Worm (Caenorhabditis elegans) whole organism, young adult: ENCODE data around the gene str-250.

Source experiments
- B0261.1 ChIP-seq: sonication (generic microtip); optimal IDR thresholded peaks from 2 replicates; lab custom pipeline; 2016; ENCODE audit warnings: mild to moderate bottlenecking, missing genetic modification characterization, moderate library complexity, missing compliant biosample characterization
- B0336.3 ChIP-seq: fragments of 200-800 bp; sonication (Bioruptor generic); IDR thresholded peaks from 2 replicates; pipeline ENCODE4 v1.3.6; 2022; ENCODE audit warnings: missing genetic modification characterization, missing compliant biosample characterization
- C06A6.2 ChIP-seq: fragments of 200-800 bp; sonication (Bioruptor generic); conservative IDR thresholded peaks from 2 replicates; pipeline ENCODE4 v1.3.6; 2022; ENCODE audit warnings: missing genetic modification characterization, missing compliant biosample characterization
- F10E7.11 ChIP-seq: sonication (generic microtip); optimal IDR thresholded peaks from 2 replicates; lab custom pipeline; 2017; ENCODE audit warnings: mild to moderate bottlenecking, missing genetic modification characterization, moderate library complexity, missing compliant biosample characterization
- F22D6.2 ChIP-seq: sonication (generic microtip); optimal IDR thresholded peaks from 2 replicates; lab custom pipeline; 2016; ENCODE audit warnings: mild to moderate bottlenecking, missing genetic modification characterization, missing compliant biosample characterization
- F23B12.7 ChIP-seq: sonication (generic microtip); optimal IDR thresholded peaks from 2 replicates; lab custom pipeline; 2017; ENCODE audit warnings: missing genetic modification characterization, mild to moderate bottlenecking, missing compliant biosample characterization, antibody characterized with exemption, moderate library complexity; ENCODE audit not compliant: insufficient read depth
- F33H1.4 ChIP-seq: fragments of 200-800 bp; sonication (Bioruptor generic); IDR thresholded peaks from 2 replicates; pipeline ENCODE4 v1.3.6; 2022; ENCODE audit warnings: missing genetic modification reagents, missing genetic modification characterization, missing compliant biosample characterization
- F37B4.10 ChIP-seq: fragments of 200-800 bp; sonication (Bioruptor generic); IDR thresholded peaks from 2 replicates; pipeline ENCODE4 v1.3.6; 2022; ENCODE audit warnings: missing genetic modification characterization, missing compliant biosample characterization
- F52B5.7 ChIP-seq: sonication (generic microtip); optimal IDR thresholded peaks from 2 replicates; lab custom pipeline; 2016; ENCODE audit warnings: mild to moderate bottlenecking, missing genetic modification characterization, missing compliant biosample characterization
- F55B11.4 ChIP-seq: sonication (generic microtip); optimal IDR thresholded peaks from 2 replicates; lab custom pipeline; 2016; ENCODE audit warnings: missing compliant biosample characterization, missing genetic modification characterization, borderline replicate concordance; ENCODE audit not compliant: insufficient read depth
- Y53F4B.3 ChIP-seq: fragments of 200-800 bp; sonication (Bioruptor generic); IDR thresholded peaks from 2 replicates; pipeline ENCODE4 v1.3.6; 2022; ENCODE audit warnings: missing genetic modification reagents, missing genetic modification characterization, missing compliant biosample characterization
- Y95B8A.8 ChIP-seq: fragments of 200-800 bp; sonication (Bioruptor generic); IDR thresholded peaks from 2 replicates; pipeline ENCODE4 v1.3.6; 2022; ENCODE audit warnings: missing genetic modification reagents, missing genetic modification characterization, missing compliant biosample characterization
- ama-1 ChIP-seq, 3 experiments: fragments of 150-350 bp in 1 of 3; sonication (generic microtip) in 2 of 3; optimal IDR thresholded peaks; 2 replicates each; lab custom pipeline; 2014 to 2018; ENCODE audit warnings: missing biosample characterization in 2 of 3, missing genetic modification characterization in 2 of 3, missing genetic modification reagents in 2 of 3
- atf-7 ChIP-seq: sonication (generic microtip); optimal IDR thresholded peaks from 2 replicates; lab custom pipeline; 2017; ENCODE audit warnings: mild to moderate bottlenecking, missing genetic modification characterization, missing compliant biosample characterization
- attf-5 ChIP-seq: fragments of 200-800 bp; sonication (Bioruptor generic); optimal IDR thresholded peaks from 2 replicates; lab custom pipeline; 2018; ENCODE audit warnings: mild to moderate bottlenecking, missing genetic modification characterization, missing compliant biosample characterization
- cebp-2 ChIP-seq: fragments of 200-800 bp; sonication (Bioruptor generic); IDR thresholded peaks from 2 replicates; pipeline ENCODE4 v1.3.6; 2022; ENCODE audit warnings: missing genetic modification characterization, missing compliant biosample characterization
- ceh-27 ChIP-seq: fragments of 200-800 bp; sonication (Bioruptor generic); optimal IDR thresholded peaks from 2 replicates; lab custom pipeline; 2018; ENCODE audit warnings: mild to moderate bottlenecking, missing genetic modification characterization, moderate library complexity, missing compliant biosample characterization
- ceh-40 ChIP-seq: fragments of 200-800 bp; sonication (Bioruptor generic); IDR thresholded peaks from 2 replicates; pipeline ENCODE4 v1.3.6; 2022; ENCODE audit warnings: missing genetic modification characterization, missing compliant biosample characterization
- dpff-1 ChIP-seq: sonication (generic microtip); optimal IDR thresholded peaks from 2 replicates; lab custom pipeline; 2017; ENCODE audit warnings: mild to moderate bottlenecking, missing genetic modification characterization, missing compliant biosample characterization
- dpl-1 ChIP-seq: fragments of 150-350 bp; optimal IDR thresholded peaks from 2 replicates; lab custom pipeline; 2014; ENCODE audit warnings: missing biosample characterization, missing genetic modification reagents, missing genetic modification characterization
- efl-1 ChIP-seq: fragments of 150-350 bp; optimal IDR thresholded peaks from 2 replicates; lab custom pipeline; 2014; ENCODE audit warnings: missing biosample characterization, missing genetic modification reagents, missing genetic modification characterization
- egl-44 ChIP-seq: fragments of 200-800 bp; sonication (Bioruptor generic); IDR thresholded peaks from 2 replicates; pipeline ENCODE4 v1.3.6; 2022; ENCODE audit warnings: missing genetic modification reagents, missing genetic modification characterization, missing compliant biosample characterization
- egrh-3 ChIP-seq: fragments of 200-800 bp; sonication (Bioruptor generic); IDR thresholded peaks from 2 replicates; pipeline ENCODE4 v1.3.6; 2022; ENCODE audit warnings: missing genetic modification reagents, missing genetic modification characterization, missing compliant biosample characterization
- fkh-3 ChIP-seq: sonication (generic microtip); optimal IDR thresholded peaks from 2 replicates; lab custom pipeline; 2016; ENCODE audit warnings: mild to moderate bottlenecking, missing genetic modification characterization, missing compliant biosample characterization
- hmg-1.2 ChIP-seq: fragments of 200-800 bp; sonication (Bioruptor generic); IDR thresholded peaks from 2 replicates; pipeline ENCODE4 v1.3.6; 2022; ENCODE audit warnings: missing genetic modification reagents, missing genetic modification characterization, missing compliant biosample characterization
- hmg-20 ChIP-seq: fragments of 200-800 bp; sonication (Bioruptor generic); IDR thresholded peaks from 2 replicates; pipeline ENCODE4 v1.3.6; 2022; ENCODE audit warnings: missing genetic modification reagents, missing genetic modification characterization, missing compliant biosample characterization
- lag-1 ChIP-seq: fragments of 200-800 bp; sonication (Bioruptor generic); IDR thresholded peaks from 2 replicates; pipeline ENCODE4 v1.3.6; 2022; ENCODE audit warnings: missing genetic modification reagents, missing genetic modification characterization, missing compliant biosample characterization
- lin-35 ChIP-seq, 3 experiments: fragments of 150-350 bp in 2 of 3; sonication (generic microtip) in 1 of 3; optimal IDR thresholded peaks; 2 replicates each; lab custom pipeline; 2014 to 2018; ENCODE audit warnings: missing biosample characterization in 3 of 3, missing genetic modification characterization in 3 of 3, missing genetic modification reagents in 3 of 3
- lir-1 ChIP-seq: fragments of 200-800 bp; sonication (Bioruptor generic); conservative IDR thresholded peaks from 2 replicates; pipeline ENCODE4 v1.3.6; 2022; ENCODE audit warnings: missing genetic modification reagents, missing genetic modification characterization, missing compliant biosample characterization
- madf-8 ChIP-seq: fragments of 200-800 bp; sonication (Bioruptor generic); conservative IDR thresholded peaks from 2 replicates; pipeline ENCODE4 v1.3.6; 2022; ENCODE audit warnings: missing genetic modification reagents, missing genetic modification characterization, missing compliant biosample characterization
- mcd-1 ChIP-seq: fragments of 200-800 bp; sonication (Bioruptor generic); IDR thresholded peaks from 2 replicates; pipeline ENCODE4 v1.3.6; 2022; ENCODE audit warnings: missing genetic modification reagents, missing genetic modification characterization, missing compliant biosample characterization
- mel-28 ChIP-seq: sonication (generic microtip); optimal IDR thresholded peaks from 2 replicates; lab custom pipeline; 2016; ENCODE audit warnings: borderline replicate concordance, mild to moderate bottlenecking, missing genetic modification characterization, missing compliant biosample characterization
- nfya-1 ChIP-seq: sonication (generic microtip); optimal IDR thresholded peaks from 2 replicates; lab custom pipeline; 2017; ENCODE audit warnings: antibody characterized with exemption, missing compliant biosample characterization, missing genetic modification characterization, borderline replicate concordance; ENCODE audit not compliant: insufficient read depth
- nfyb-1 ChIP-seq: fragments of 200-800 bp; sonication (Bioruptor generic); IDR thresholded peaks from 2 replicates; pipeline ENCODE4 v1.3.6; 2022; ENCODE audit warnings: missing genetic modification reagents, missing genetic modification characterization, missing compliant biosample characterization
- nhr-179 ChIP-seq: sonication (generic microtip); optimal IDR thresholded peaks from 2 replicates; lab custom pipeline; 2016; ENCODE audit warnings: mild to moderate bottlenecking, missing genetic modification characterization, missing compliant biosample characterization
- nhr-80 ChIP-seq: sonication (generic microtip); optimal IDR thresholded peaks from 2 replicates; lab custom pipeline; 2016; ENCODE audit warnings: missing genetic modification characterization, missing compliant biosample characterization
- pha-4 ChIP-seq: fragments of 150-350 bp; sonication (generic microtip); optimal IDR thresholded peaks from 2 replicates; lab custom pipeline; 2014; ENCODE audit warnings: missing biosample characterization, missing genetic modification reagents, missing genetic modification characterization
- rcor-1 ChIP-seq: fragments of 200-800 bp; sonication (Bioruptor generic); IDR thresholded peaks from 2 replicates; pipeline ENCODE4 v1.3.6; 2022; ENCODE audit warnings: missing genetic modification reagents, missing genetic modification characterization, missing compliant biosample characterization
- repo-1 ChIP-seq: sonication (generic microtip); optimal IDR thresholded peaks from 2 replicates; lab custom pipeline; 2017; ENCODE audit warnings: mild to moderate bottlenecking, missing genetic modification characterization, missing compliant biosample characterization
- tbp1 ChIP-seq: fragments of 200-800 bp; sonication (Bioruptor generic); optimal IDR thresholded peaks from 2 replicates; lab custom pipeline; 2018; ENCODE audit warnings: mild to moderate bottlenecking, missing genetic modification characterization, missing compliant biosample characterization
- unc-130 ChIP-seq: sonication (generic microtip); optimal IDR thresholded peaks from 2 replicates; lab custom pipeline; 2016; ENCODE audit warnings: missing genetic modification reagents, missing genetic modification characterization, missing compliant biosample characterization
- zim-3 ChIP-seq: sonication (generic microtip); optimal IDR thresholded peaks from 2 replicates; lab custom pipeline; 2017; ENCODE audit warnings: mild to moderate bottlenecking, missing genetic modification characterization, moderate library complexity, missing compliant biosample characterization
- ztf-25 ChIP-seq: fragments of 200-800 bp; sonication (Bioruptor generic); IDR thresholded peaks from 2 replicates; pipeline ENCODE4 v1.3.6; 2022; ENCODE audit warnings: missing genetic modification reagents, missing genetic modification characterization, missing compliant biosample characterization
- ztf-28 ChIP-seq: fragments of 200-800 bp; sonication (Bioruptor generic); IDR thresholded peaks from 2 replicates; pipeline ENCODE4 v1.3.6; 2022; ENCODE audit warnings: missing genetic modification reagents, missing genetic modification characterization, missing compliant biosample characterization
- ztf-3 ChIP-seq: fragments of 200-800 bp; sonication (Bioruptor generic); optimal IDR thresholded peaks from 2 replicates; lab custom pipeline; 2018; ENCODE audit warnings: mild to moderate bottlenecking, missing genetic modification characterization, missing compliant biosample characterization

Gene str-250

DNA sequence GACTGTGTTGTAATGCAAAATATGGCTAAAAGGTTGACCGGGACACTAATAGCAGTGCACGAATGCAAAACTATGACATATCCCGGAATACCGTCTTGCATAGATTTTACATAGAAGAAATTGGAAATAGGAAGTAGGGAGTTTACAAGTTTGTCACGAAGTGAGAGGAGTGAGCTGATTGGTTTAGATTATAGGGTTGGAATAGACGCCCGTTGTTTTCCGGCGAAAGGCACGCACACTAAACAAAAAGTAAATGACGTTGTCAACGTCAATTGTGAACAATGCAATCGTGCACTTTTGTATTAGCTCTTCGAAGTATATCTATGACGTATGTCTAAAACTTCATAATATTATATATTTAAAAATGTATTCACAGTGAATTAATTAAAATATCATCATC lies 42.5 kb downstream of the str-250 start, which contains the start of gene srh-24:
Gene srh-24, minus strand, starts transcription at position 101 of the 400 bp plus-strand sequence.
- TF ChIP-seq cebp-2 (GFP tag; lab: Robert Waterston, UW) (no peak), F10E7.11 (tag; lab: Kevin White, UChicago) (no peak), F55B11.4 (tag; lab: Kevin White, UChicago) (no peak), hmg-1.2 (no peak), egl-44 (GFP tag; lab: Robert Waterston, UW) (0 out of 2 replicates have a peak, but pooled peaks have one; percentile 14)

DNA sequence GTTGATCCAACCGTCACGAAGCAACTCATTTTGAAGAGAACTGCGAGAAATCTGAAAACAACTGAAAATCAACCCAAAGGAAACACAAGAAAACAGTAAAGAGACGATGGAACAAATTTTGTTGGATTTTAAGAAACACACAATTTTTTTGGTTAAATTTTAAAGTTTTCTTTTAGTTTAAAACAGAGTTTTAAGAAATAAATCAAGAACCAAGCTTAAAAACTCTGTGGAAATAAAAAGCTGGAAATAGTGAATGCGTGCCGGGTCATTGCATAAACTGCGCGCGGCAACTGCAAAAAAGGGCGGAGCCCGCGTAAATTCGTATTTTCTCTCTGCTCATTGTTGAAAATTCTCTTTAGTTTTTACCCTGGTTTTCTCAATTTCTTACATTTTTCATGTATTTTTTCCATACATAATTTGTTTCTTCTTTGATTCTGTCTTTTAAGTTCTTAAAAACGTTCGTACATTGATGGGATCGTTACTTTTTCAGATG lies 43.5 kb downstream of the str-250 start, which contains the start of the genes algn-13 and R10D12.13:
Gene algn-13, minus strand, starts transcription at position 51 of the 493 bp plus-strand sequence.
Gene R10D12.13, plus strand, starts transcription at position 491 of the 493 bp plus-strand sequence.
- peak; percentile 37; the same call in 1 of the 2 replicates for TF ChIP-seq nfyb-1 (GFP tag; lab: Robert Waterston, UW)
- 0 out of 2 replicates have a peak, but pooled peaks have one; percentile 34 for TF ChIP-seq ztf-28 (GFP tag; lab: Robert Waterston, UW)
- peak; percentile 76 for TF ChIP-seq madf-8 (GFP tag; lab: Robert Waterston, UW)
- no peak for TF ChIP-seq lag-1
- no peak for TF ChIP-seq zim-3 (tag; lab: Kevin White, UChicago)
- no peak for TF ChIP-seq ztf-25 (GFP tag; lab: Robert Waterston, UW)
- TF ChIP-seq Y95B8A.8 (GFP tag; lab: Robert Waterston, UW) = peak; percentile 26; the same call in 1 of the 2 replicates
- 0 out of 2 replicates have a peak, but pooled peaks have one; percentile 7 for TF ChIP-seq hmg-20 (GFP tag; lab: Robert Waterston, UW)
- TF ChIP-seq repo-1 = no peak
- TF ChIP-seq rcor-1 (GFP tag; lab: Robert Waterston, UW) = peak; percentile 57; the same call in 1 of the 2 replicates
- TF ChIP-seq efl-1 (GFP tag; lab: Kevin White, UChicago) = peak; percentile 89
- no peak for TF ChIP-seq cebp-2 (GFP tag; lab: Robert Waterston, UW)
- TF ChIP-seq B0261.1 (tag; lab: Kevin White, UChicago) = no peak
- no peak for TF ChIP-seq ceh-40 (GFP tag; lab: Robert Waterston, UW)
- no peak for TF ChIP-seq ztf-3 (GFP tag; lab: Kevin White, UChicago)
- TF ChIP-seq F33H1.4 (GFP tag; lab: Robert Waterston, UW) = peak; percentile 59
- no peak for TF ChIP-seq egrh-3
- TF ChIP-seq dpff-1 = no peak
- peak; percentile 75 for TF ChIP-seq mcd-1 (GFP tag; lab: Robert Waterston, UW)
- TF ChIP-seq F52B5.7 (tag; lab: Kevin White, UChicago) = no peak
- TF ChIP-seq nhr-179 (tag; lab: Kevin White, UChicago) = no peak
- TF ChIP-seq F22D6.2 = no peak
- no peak for TF ChIP-seq ama-1 (optimal IDR thresholded peaks at IDR 0.05; lab: Kevin White, UChicago)
- peak in 1 of 2 experiments; percentile 28 for TF ChIP-seq ama-1 (GFP tag; optimal IDR thresholded peaks at IDR 0.05; lab: Kevin White, UChicago)
- TF ChIP-seq mel-28 (tag; lab: Kevin White, UChicago) = no peak
- peak; percentile 16 for TF ChIP-seq ceh-27
- TF ChIP-seq pha-4 (tag; lab: Kevin White, UChicago) = no peak
- peak; percentile 8 for TF ChIP-seq nhr-80 (tag; lab: Kevin White, UChicago)
- TF ChIP-seq dpl-1 (GFP tag; lab: Kevin White, UChicago) = peak; percentile 51
- no peak for TF ChIP-seq atf-7
- peak; percentile 68 for TF ChIP-seq B0336.3 (GFP tag; lab: Robert Waterston, UW)
- peak; percentile 31 for TF ChIP-seq F23B12.7 (tag; lab: Kevin White, UChicago)
- peak; percentile 54 for TF ChIP-seq attf-5 (GFP tag; lab: Kevin White, UChicago)
- TF ChIP-seq C06A6.2 (GFP tag; lab: Robert Waterston, UW) = peak; percentile 49; the same call in 1 of the 2 replicates
- peak; percentile 41 for TF ChIP-seq unc-130 (GFP tag; lab: Kevin White, UChicago)
- TF ChIP-seq lir-1 (GFP tag; lab: Robert Waterston, UW) = 0 out of 2 replicates have a peak, but pooled peaks have one; percentile 22
- no peak for TF ChIP-seq Y53F4B.3 (GFP tag; lab: Robert Waterston, UW)
- no peak for TF ChIP-seq F10E7.11 (tag; lab: Kevin White, UChicago)
- no peak for TF ChIP-seq F55B11.4 (tag; lab: Kevin White, UChicago)
- TF ChIP-seq fkh-3 (tag; lab: Kevin White, UChicago) = no peak
- TF ChIP-seq tbp1 (GFP tag; lab: Kevin White, UChicago) = peak; percentile 54
- peak in 2 of 3 experiments; percentile 16 to 68 for TF ChIP-seq lin-35 (GFP tag; optimal IDR thresholded peaks at IDR 0.05; lab: Kevin White, UChicago)
- TF ChIP-seq nfya-1 (tag; lab: Kevin White, UChicago) = no peak
- no peak for TF ChIP-seq F37B4.10 (GFP tag; lab: Robert Waterston, UW)
